Fruit fly (Drosophila melanogaster) whole organism, embryonic: Measurements from ENCODE around the gene CCDC53.
A peak's percentile ranks its signal among the peaks of the same experiment; 100 is the strongest.

Source experiments
- BtbVII ChIP-seq: fragments of 200-800 bp; sonication (Bioruptor generic); optimal IDR thresholded peaks from 3 replicates; lab custom pipeline; 2017; ENCODE audit warnings: missing biosample characterization, mild to moderate bottlenecking, missing genetic modification characterization
- CG10431 ChIP-seq: fragments of 200-800 bp; sonication (Bioruptor generic); optimal IDR thresholded peaks from 3 replicates; lab custom pipeline; 2018; ENCODE audit warnings: missing biosample characterization, mild to moderate bottlenecking, missing genetic modification characterization
- CG11247 ChIP-seq: fragments of 200-800 bp; sonication (Bioruptor generic); IDR thresholded peaks from 2 replicates; pipeline ENCODE4 v1.3.6; 2022; ENCODE audit warnings: missing biosample characterization, missing genetic modification characterization
- CG12104 ChIP-seq: fragments of 200-800 bp; sonication (Bioruptor generic); optimal IDR thresholded peaks from 3 replicates; lab custom pipeline; 2016; ENCODE audit warnings: missing biosample characterization, missing genetic modification characterization
- CG12659 ChIP-seq: fragments of 200-800 bp; sonication (Bioruptor generic); optimal IDR thresholded peaks from 3 replicates; lab custom pipeline; 2017; ENCODE audit warnings: mild to moderate bottlenecking, missing biosample characterization, missing genetic modification reagents, missing genetic modification characterization
- CG13424 ChIP-seq: fragments of 200-800 bp; sonication (Bioruptor generic); optimal IDR thresholded peaks from 2 replicates; lab custom pipeline; 2019; ENCODE audit warnings: missing biosample characterization, mild to moderate bottlenecking, missing genetic modification characterization, moderate library complexity
- CG14014 ChIP-seq: fragments of 200-800 bp; sonication (Bioruptor generic); IDR thresholded peaks from 2 replicates; pipeline ENCODE4 v1.3.6; 2022; ENCODE audit warnings: missing biosample characterization, missing genetic modification characterization
- CG14050 ChIP-seq: fragments of 200-800 bp; sonication (Bioruptor generic); IDR thresholded peaks from 3 replicates; pipeline ENCODE4 v1.3.6; 2022; ENCODE audit warnings: missing biosample characterization, missing genetic modification characterization
- CG1647 ChIP-seq: fragments of 200-800 bp; sonication (Bioruptor generic); optimal IDR thresholded peaks from 3 replicates; lab custom pipeline; 2016; ENCODE audit warnings: missing biosample characterization, missing genetic modification characterization
- CG17359 ChIP-seq: fragments of 200-800 bp; sonication (Bioruptor generic); optimal IDR thresholded peaks from 3 replicates; lab custom pipeline; 2018; ENCODE audit warnings: missing biosample characterization, mild to moderate bottlenecking, missing genetic modification characterization, moderate library complexity
- CG17361 ChIP-seq: fragments of 200-800 bp; sonication (Bioruptor generic); IDR thresholded peaks from 3 replicates; pipeline ENCODE4 v1.3.6; 2022; ENCODE audit warnings: missing biosample characterization, missing genetic modification characterization
- CG1792 ChIP-seq: fragments of 200-800 bp; sonication (Bioruptor generic); optimal IDR thresholded peaks from 2 replicates; lab custom pipeline; 2016; ENCODE audit warnings: missing biosample characterization, missing genetic modification characterization
- CG2202 ChIP-seq: fragments of 200-800 bp; sonication (Bioruptor generic); optimal IDR thresholded peaks from 2 replicates; lab custom pipeline; 2018; ENCODE audit warnings: missing biosample characterization, mild to moderate bottlenecking, missing genetic modification characterization
- CG32532 ChIP-seq: fragments of 200-800 bp; sonication (Bioruptor generic); IDR thresholded peaks from 2 replicates; pipeline ENCODE4 v1.3.6; 2022; ENCODE audit warnings: missing biosample characterization, missing genetic modification characterization
- CG3281 ChIP-seq: fragments of 200-800 bp; sonication (Bioruptor generic); optimal IDR thresholded peaks from 3 replicates; lab custom pipeline; 2017; ENCODE audit warnings: missing biosample characterization, mild to moderate bottlenecking, missing genetic modification characterization
- CG34422 ChIP-seq: fragments of 200-800 bp; sonication (Bioruptor generic); IDR thresholded peaks from 3 replicates; pipeline ENCODE4 v1.3.6; 2022; ENCODE audit warnings: missing biosample characterization, missing genetic modification characterization
- CG4404 ChIP-seq: fragments of 200-800 bp; sonication (Bioruptor generic); IDR thresholded peaks from 2 replicates; pipeline ENCODE4 v1.3.6; 2022; ENCODE audit warnings: missing biosample characterization, missing genetic modification characterization
- CG4854 ChIP-seq: fragments of 200-800 bp; sonication (Bioruptor generic); optimal IDR thresholded peaks from 2 replicates; lab custom pipeline; 2016; ENCODE audit warnings: missing biosample characterization, missing genetic modification characterization, inconsistent platforms
- CG6813 ChIP-seq: fragments of 200-800 bp; sonication (Bioruptor generic); optimal IDR thresholded peaks from 2 replicates; lab custom pipeline; 2017; ENCODE audit warnings: missing biosample characterization, missing genetic modification characterization, mild to moderate bottlenecking, moderate library complexity, missing genetic modification reagents
- CG7987 ChIP-seq: fragments of 200-800 bp; sonication (Bioruptor generic); optimal IDR thresholded peaks from 2 replicates; lab custom pipeline; 2018; ENCODE audit warnings: missing biosample characterization, mild to moderate bottlenecking, missing genetic modification characterization, moderate library complexity
- CG8765 ChIP-seq: fragments of 200-800 bp; sonication (Bioruptor generic); IDR thresholded peaks from 2 replicates; pipeline ENCODE4 v1.3.6; 2022; ENCODE audit warnings: missing biosample characterization, missing genetic modification characterization
- CG9215 ChIP-seq: fragments of 200-800 bp; sonication (Bioruptor generic); IDR thresholded peaks from 2 replicates; pipeline ENCODE4 v1.3.6; 2022; ENCODE audit warnings: missing biosample characterization, missing genetic modification characterization
- CG9727 ChIP-seq: fragments of 200-800 bp; sonication (Bioruptor generic); optimal IDR thresholded peaks from 3 replicates; lab custom pipeline; 2017; ENCODE audit warnings: missing biosample characterization, mild to moderate bottlenecking, missing genetic modification characterization
- Chrac-16 ChIP-seq: fragments of 200-800 bp; sonication (Bioruptor generic); optimal IDR thresholded peaks from 3 replicates; lab custom pipeline; 2016; ENCODE audit warnings: missing biosample characterization, missing genetic modification characterization
- HHEX ChIP-seq: fragments of 200-800 bp; sonication (Bioruptor generic); optimal IDR thresholded peaks from 3 replicates; lab custom pipeline; 2017; ENCODE audit warnings: missing biosample characterization, mild to moderate bottlenecking, missing genetic modification characterization, missing genetic modification reagents
- Hey ChIP-seq: fragments of 200-800 bp; sonication (Bioruptor generic); optimal IDR thresholded peaks from 3 replicates; lab custom pipeline; 2018; ENCODE audit warnings: missing biosample characterization, mild to moderate bottlenecking, missing genetic modification characterization
- HmgZ ChIP-seq: fragments of 200-800 bp; sonication (Bioruptor generic); optimal IDR thresholded peaks from 2 replicates; lab custom pipeline; 2018; ENCODE audit warnings: missing biosample characterization, mild to moderate bottlenecking, missing genetic modification characterization
- Lpt ChIP-seq: fragments of >200 bp; optimal IDR thresholded peaks from 2 replicates; lab custom pipeline; 2018; ENCODE audit warnings: missing biosample characterization, missing genetic modification characterization
- MESR4 ChIP-seq: fragments of 200-800 bp; sonication (Bioruptor generic); optimal IDR thresholded peaks from 2 replicates; lab custom pipeline; 2018; ENCODE audit warnings: missing biosample characterization, mild to moderate bottlenecking, missing genetic modification characterization, moderate library complexity
- Mes4 ChIP-seq: fragments of 200-800 bp; sonication (Bioruptor generic); optimal IDR thresholded peaks from 2 replicates; lab custom pipeline; 2016; ENCODE audit warnings: missing biosample characterization, missing genetic modification characterization
- Ptx1 ChIP-seq: fragments of 200-800 bp; sonication (Bioruptor generic); IDR thresholded peaks from 2 replicates; pipeline ENCODE4 v1.3.6; 2022; ENCODE audit warnings: missing biosample characterization, missing genetic modification characterization
- Sry-β ChIP-seq: fragments of 200-800 bp; sonication (Bioruptor generic); optimal IDR thresholded peaks from 2 replicates; lab custom pipeline; 2018; ENCODE audit warnings: missing biosample characterization, mild to moderate bottlenecking, missing genetic modification characterization, moderate library complexity
- Usf ChIP-seq: fragments of 200-800 bp; sonication (Bioruptor generic); optimal IDR thresholded peaks from 2 replicates; lab custom pipeline; 2017; ENCODE audit warnings: missing genotype, missing biosample characterization, missing genetic modification characterization
- abd-A ChIP-seq: fragments of 200-800 bp; sonication (Bioruptor generic); optimal IDR thresholded peaks from 3 replicates; lab custom pipeline; 2019; ENCODE audit warnings: missing biosample characterization, mild to moderate bottlenecking, missing genetic modification characterization, moderate library complexity
- az2 ChIP-seq: fragments of 200-800 bp; sonication (Bioruptor generic); optimal IDR thresholded peaks from 3 replicates; lab custom pipeline; 2016; ENCODE audit warnings: missing biosample characterization, missing genetic modification characterization
- caup ChIP-seq: fragments of 200-800 bp; sonication (Bioruptor generic); optimal IDR thresholded peaks from 3 replicates; lab custom pipeline; 2017; ENCODE audit warnings: missing biosample characterization, mild to moderate bottlenecking, missing genetic modification characterization, moderate library complexity; ENCODE audit not compliant: severe bottlenecking
- croc ChIP-seq: fragments of 200-800 bp; sonication (Bioruptor generic); conservative IDR thresholded peaks from 3 replicates; pipeline ENCODE4 v1.3.6; 2022; ENCODE audit warnings: missing biosample characterization, missing genetic modification characterization
- dpn ChIP-seq, 2 experiments: fragments of 200-800 bp; sonication (Bioruptor generic); optimal IDR thresholded peaks; 3 replicates each; lab custom pipeline; 2016; ENCODE audit warnings: missing biosample characterization in 2 of 2, missing genetic modification characterization in 2 of 2
- ems ChIP-seq: fragments of 200-800 bp; sonication (Bioruptor generic); optimal IDR thresholded peaks from 3 replicates; lab custom pipeline; 2016; ENCODE audit warnings: missing biosample characterization, missing genetic modification characterization
- knrl ChIP-seq: fragments of 200-800 bp; sonication (Bioruptor generic); IDR thresholded peaks from 3 replicates; pipeline ENCODE4 v1.3.6; 2022; ENCODE audit warnings: missing biosample characterization, missing genetic modification characterization; ENCODE audit not compliant: partially characterized antibody
- lov ChIP-seq, 2 experiments: fragments of 200-800 bp in 1 of 2; fragments of >200 bp in 1 of 2; sonication (Bioruptor generic) in 1 of 2; IDR thresholded peaks in 1 of 2; optimal IDR thresholded peaks in 1 of 2; 2 replicates in 1 of 2; 3 replicates in 1 of 2; pipeline versions ENCODE4 v1.3.6 to Lab custom; 2017 to 2022; ENCODE audit warnings: missing biosample characterization in 1 of 2, missing genetic modification characterization in 1 of 2
- mirr ChIP-seq: fragments of 200-800 bp; sonication (Bioruptor generic); optimal IDR thresholded peaks from 3 replicates; lab custom pipeline; 2018; ENCODE audit warnings: missing biosample characterization, mild to moderate bottlenecking, missing genetic modification characterization
- nerfin-1 ChIP-seq: fragments of 200-800 bp; sonication (Bioruptor generic); optimal IDR thresholded peaks from 3 replicates; lab custom pipeline; 2019; ENCODE audit warnings: missing biosample characterization, mild to moderate bottlenecking, missing genetic modification characterization, moderate library complexity
- ranshi ChIP-seq: fragments of 200-800 bp; sonication (Bioruptor generic); IDR thresholded peaks from 2 replicates; pipeline ENCODE4 v1.3.6; 2022; ENCODE audit warnings: missing biosample characterization, missing genetic modification characterization
- repo ChIP-seq: fragments of 200-800 bp; sonication (Bioruptor generic); optimal IDR thresholded peaks from 2 replicates; lab custom pipeline; 2016; ENCODE audit warnings: missing biosample characterization, missing genetic modification characterization
- rib ChIP-seq: fragments of 200-800 bp; sonication (Bioruptor generic); IDR thresholded peaks from 2 replicates; pipeline ENCODE4 v1.3.6; 2022; ENCODE audit warnings: missing biosample characterization, missing genetic modification characterization
- sna ChIP-seq: fragments of 200-800 bp; sonication (Bioruptor generic); IDR thresholded peaks from 2 replicates; pipeline ENCODE4 v1.3.6; 2022; ENCODE audit warnings: missing biosample characterization, missing genetic modification characterization; ENCODE audit not compliant: partially characterized antibody
- stc ChIP-seq: fragments of 200-800 bp; sonication (Bioruptor generic); IDR thresholded peaks from 2 replicates; pipeline ENCODE4 v1.3.6; 2022; ENCODE audit warnings: missing biosample characterization, missing genetic modification characterization
- tx ChIP-seq: fragments of 200-800 bp; sonication (Bioruptor generic); optimal IDR thresholded peaks from 2 replicates; lab custom pipeline; 2016; ENCODE audit warnings: missing biosample characterization, missing genetic modification characterization
- vnd ChIP-seq: fragments of 200-800 bp; sonication (Bioruptor generic); IDR thresholded peaks from 3 replicates; pipeline ENCODE4 v1.3.6; 2022; ENCODE audit warnings: missing biosample characterization, missing genetic modification characterization; ENCODE audit not compliant: partially characterized antibody
- yki ChIP-seq: fragments of >200 bp; optimal IDR thresholded peaks from 3 replicates; lab custom pipeline; 2018

CCDC53 gene

dm6 chr2L:7998655-7999054, 42.3 kb upstream of the CCDC53 start, which contains the start of gene Sirup (continued):
- peak; percentile 14 for TF ChIP-seq tx
- no peak for TF ChIP-seq lov (optimal IDR thresholded peaks at IDR 0.05; lab: Kevin White, UChicago)
- TF ChIP-seq lov (GFP tag; IDR thresholded peaks at IDR 0.05; lab: Robert Waterston, UW): no peak
- no peak for TF ChIP-seq CG4854 (GFP tag; lab: Kevin White, UChicago)
- peak; percentile 15; the same call in 1 of the 2 replicates for TF ChIP-seq rib
- no peak for TF ChIP-seq HHEX (GFP tag; lab: Kevin White, UChicago)
- TF ChIP-seq CG6813 (GFP tag; lab: Kevin White, UChicago): no peak
- TF ChIP-seq dpn (GFP tag; optimal IDR thresholded peaks at IDR 0.05; lab: Kevin White, UChicago): no peak
- TF ChIP-seq CG14050 (GFP tag; lab: Robert Waterston, UW): no peak; the same call in 2 of the 3 replicates
- TF ChIP-seq Mes4 (GFP tag; lab: Kevin White, UChicago): no peak
- TF ChIP-seq caup: no peak
- peak; percentile 32 for TF ChIP-seq CG12659 (GFP tag; lab: Kevin White, UChicago)
- no peak for TF ChIP-seq CG13424 (tag; lab: Kevin White, UChicago)
- TF ChIP-seq mirr (GFP tag; lab: Kevin White, UChicago): no peak
- TF ChIP-seq Chrac-16 (GFP tag; lab: Kevin White, UChicago): no peak
- no peak for TF ChIP-seq BtbVII (GFP tag; lab: Kevin White, UChicago)
- TF ChIP-seq nerfin-1: no peak
- no peak for TF ChIP-seq croc (GFP tag; lab: Robert Waterston, UW)
- no peak for TF ChIP-seq CG2202 (tag; lab: Kevin White, UChicago)
- no peak for TF ChIP-seq CG9215
- no peak for TF ChIP-seq Ptx1
- TF ChIP-seq CG34422: peak; percentile 52; the same call in 1 of the 3 replicates
- TF ChIP-seq CG14014 (GFP tag; lab: Robert Waterston, UW): no peak
- TF ChIP-seq Hey (tag; lab: Kevin White, UChicago): no peak
- no peak for TF ChIP-seq Sry-β (GFP tag; lab: Kevin White, UChicago)
- TF ChIP-seq MESR4 (GFP tag; lab: Kevin White, UChicago): peak; percentile 55
- TF ChIP-seq az2 (GFP tag; lab: Kevin White, UChicago): no peak
- TF ChIP-seq CG4404 (GFP tag; lab: Robert Waterston, UW): no peak
- TF ChIP-seq ranshi (GFP tag; lab: Robert Waterston, UW): no peak
- TF ChIP-seq CG8765: no peak
- no peak for TF ChIP-seq CG10431 (GFP tag; lab: Kevin White, UChicago)
- no peak for TF ChIP-seq CG3281 (GFP tag; lab: Kevin White, UChicago)
- TF ChIP-seq CG17361: no peak
- no peak for TF ChIP-seq CG1647
- no peak for TF ChIP-seq repo (GFP tag; lab: Kevin White, UChicago)
- peak; percentile 77 for TF ChIP-seq abd-A (tag; lab: Kevin White, UChicago)
- no peak for TF ChIP-seq CG9727 (GFP tag; lab: Kevin White, UChicago)
- no peak for TF ChIP-seq ems (GFP tag; lab: Kevin White, UChicago)
- no peak for TF ChIP-seq CG7987 (GFP tag; lab: Kevin White, UChicago)
- TF ChIP-seq CG32532 (GFP tag; lab: Robert Waterston, UW): 0 out of 2 replicates have a peak, but pooled peaks have one; percentile 20
- no peak for TF ChIP-seq CG17359
- TF ChIP-seq Lpt (GFP tag; lab: Kevin White, UChicago): no peak
- peak; percentile 52 for TF ChIP-seq HmgZ
- TF ChIP-seq sna (GFP tag; lab: Robert Waterston, UW): no peak
- no peak for TF ChIP-seq CG1792 (GFP tag; lab: Kevin White, UChicago)
- TF ChIP-seq CG12104 (GFP tag; lab: Kevin White, UChicago): no peak
- no peak for TF ChIP-seq Usf (GFP tag; lab: Kevin White, UChicago)
- TF ChIP-seq CG11247 (GFP tag; lab: Robert Waterston, UW): peak; percentile 45; the same call in 1 of the 2 replicates
- TF ChIP-seq stc (GFP tag; lab: Robert Waterston, UW): no peak
- peak; percentile 47; the same call in 1 of the 3 replicates for TF ChIP-seq knrl (GFP tag; lab: Robert Waterston, UW)
- no peak for TF ChIP-seq vnd (GFP tag; lab: Robert Waterston, UW)
- TF ChIP-seq yki (lab: Kevin White, UChicago): no peak
